Fruit fly (Drosophila melanogaster): ENCODE results near the gene CG13603.

Gene CG13603

dm6 chr3R:23971208-23971607 is 15.2 kb downstream of the CG13603 start:
- peak; percentile 10; the same call in 1 of the 3 replicates for TF ChIP-seq CG4496 (GFP tag; IDR thresholded peaks at IDR 0.05)
- 0 out of 2 replicates have a peak, but pooled peaks have one; percentile 22 for TF ChIP-seq CG32121 (GFP tag; IDR thresholded peaks at IDR 0.05)
- TF ChIP-seq Pif1B (GFP tag; optimal IDR thresholded peaks at IDR 0.05) = no peak

DNA sequence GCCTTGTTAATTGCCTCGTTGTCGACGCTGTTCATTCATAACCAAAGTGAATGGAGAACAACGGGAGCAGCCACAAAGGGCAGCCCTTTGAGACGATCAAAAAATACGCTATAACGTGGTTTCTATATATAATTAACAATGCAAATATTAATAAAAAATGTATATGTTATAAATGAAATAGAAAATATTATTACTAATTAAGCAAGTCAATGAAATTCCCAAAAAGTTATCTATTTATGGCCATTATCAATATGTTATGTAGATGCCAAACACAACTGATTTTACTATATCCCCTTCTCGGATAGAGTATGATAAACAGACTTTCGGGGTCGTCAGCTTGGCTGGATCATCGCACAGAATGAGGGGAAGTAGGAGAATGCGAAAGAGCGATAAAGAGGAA is 16.9 kb downstream of the CG13603 start:
- TF ChIP-seq CG8159 (tag; optimal IDR thresholded peaks at IDR 0.05) (no peak), EcR (GFP tag; optimal IDR thresholded peaks at IDR 0.05) (peak; percentile 69)

dm6 chr3R:23964913-23965718 is 21.3 kb downstream of the CG13603 start:
- no peak for TF ChIP-seq fd96Ca (GFP tag; IDR thresholded peaks at IDR 0.05)
- TF ChIP-seq Ets98B (GFP tag; IDR thresholded peaks at IDR 0.05) = 0 out of 2 replicates have a peak, but pooled peaks have one; percentile 10

- TF ChIP-seq CG8159 (tag; optimal IDR thresholded peaks at IDR 0.05) (no peak), CG15710 (tag; optimal IDR thresholded peaks at IDR 0.05) (no peak), gl (tag; optimal IDR thresholded peaks at IDR 0.05) (no peak), EcR (GFP tag; optimal IDR thresholded peaks at IDR 0.05) (no peak), CG13204 (GFP tag; optimal IDR thresholded peaks at IDR 0.05) (peak; percentile 95), CG14655 (GFP tag; optimal IDR thresholded peaks at IDR 0.05) (peak; percentile 32), Pif1B (GFP tag; optimal IDR thresholded peaks at IDR 0.05) (peak; percentile 49), CG4496 (GFP tag; IDR thresholded peaks at IDR 0.05) (peak; percentile 81), CG12605 (GFP tag; IDR thresholded peaks at IDR 0.05) (peak; percentile 63; the same call in 1 of the 2 replicates), D1 (tag; optimal IDR thresholded peaks at IDR 0.05) (no peak), Pif1A (GFP tag; optimal IDR thresholded peaks at IDR 0.05) (no peak), Snoo (tag; optimal IDR thresholded peaks at IDR 0.05) (no peak), CG9948 (tag; optimal IDR thresholded peaks at IDR 0.05) (no peak), Ets98B (GFP tag; IDR thresholded peaks at IDR 0.05) (peak; percentile 63; the same call in 1 of the 2 replicates), CG32121 (GFP tag; IDR thresholded peaks at IDR 0.05) (peak; percentile 45; the same call in 1 of the 2 replicates), CG10348 (GFP tag; IDR thresholded peaks at IDR 0.05) (no peak), fd96Ca (GFP tag; IDR thresholded peaks at IDR 0.05) (0 out of 3 replicates have a peak, but pooled peaks have one; percentile 57)
Measured at dm6 chr3R:23962781-23963222, 23.6 kb downstream of the CG13603 start, which contains the start of gene CG31140. Gene CG31140 (plus strand): TSS chr3R:23963180.

- TF ChIP-seq CG8301 (tag; optimal IDR thresholded peaks at IDR 0.05) (no peak), CG15710 (tag; optimal IDR thresholded peaks at IDR 0.05) (no peak), Snoo (tag; optimal IDR thresholded peaks at IDR 0.05) (no peak), CG8159 (tag; optimal IDR thresholded peaks at IDR 0.05) (no peak), Pif1B (GFP tag; optimal IDR thresholded peaks at IDR 0.05) (no peak)
Measured at dm6 chr3R:23960865-23961264, 25.5 kb downstream of the CG13603 start.

dm6 chr3R:23958091-23958838 is 28.1 kb downstream of the CG13603 start, which contains the start of the genes GluProRS and AP-1sigma:
Gene GluProRS (minus strand): TSS chr3R:23958391.
Gene AP-1sigma (plus strand): TSS chr3R:23958651.
- TF ChIP-seq D1 (tag; optimal IDR thresholded peaks at IDR 0.05) (no peak), CG17806 (tag; optimal IDR thresholded peaks at IDR 0.05) (peak; percentile 85), Pif1A (GFP tag; optimal IDR thresholded peaks at IDR 0.05) (peak; percentile 81), CG4496 (GFP tag; IDR thresholded peaks at IDR 0.05) (peak; percentile 97), CG12605 (GFP tag; IDR thresholded peaks at IDR 0.05) (peak; percentile 94), CG9948 (tag; optimal IDR thresholded peaks at IDR 0.05) (peak; percentile 82), fd96Ca (GFP tag; IDR thresholded peaks at IDR 0.05) (peak; percentile 86), CG8159 (tag; optimal IDR thresholded peaks at IDR 0.05) (peak; percentile 86), CG13204 (GFP tag; optimal IDR thresholded peaks at IDR 0.05) (no peak), CG14655 (GFP tag; optimal IDR thresholded peaks at IDR 0.05) (no peak), Ets98B (GFP tag; IDR thresholded peaks at IDR 0.05) (peak; percentile 93), Pif1B (GFP tag; optimal IDR thresholded peaks at IDR 0.05) (peak; percentile 81), CG34367 (tag; optimal IDR thresholded peaks at IDR 0.05) (peak; percentile 77), CG8301 (tag; optimal IDR thresholded peaks at IDR 0.05) (peak; percentile 79), CG15710 (tag; optimal IDR thresholded peaks at IDR 0.05) (peak; percentile 83), Snoo (tag; optimal IDR thresholded peaks at IDR 0.05) (peak; percentile 75), CG32121 (GFP tag; IDR thresholded peaks at IDR 0.05) (peak; percentile 91), gl (tag; optimal IDR thresholded peaks at IDR 0.05) (peak; percentile 23), EcR (GFP tag; optimal IDR thresholded peaks at IDR 0.05) (no peak), rn (GFP tag; IDR thresholded peaks at IDR 0.05) (peak; percentile 91), CG10348 (GFP tag; IDR thresholded peaks at IDR 0.05) (peak; percentile 89)

Data from whole organism, pupa.